Worm (Caenorhabditis elegans) whole organism, young adult: ENCODE results near the gene xbx-5.

Source experiments
- ama-1 ChIP-seq, 3 experiments: fragments of 150-350 bp in 1 of 3; sonication (generic microtip) in 2 of 3; optimal IDR thresholded peaks; 2 replicates each; lab custom pipeline; 2014 to 2018; ENCODE audit warnings: missing biosample characterization in 2 of 3, missing genetic modification characterization in 2 of 3, missing genetic modification reagents in 2 of 3
- ets-4 ChIP-seq: fragments of 200-800 bp; sonication (Bioruptor generic); optimal IDR thresholded peaks from 2 replicates; lab custom pipeline; 2018; ENCODE audit warnings: mild to moderate bottlenecking, missing genetic modification characterization, missing compliant biosample characterization
- fkh-3 ChIP-seq: sonication (generic microtip); optimal IDR thresholded peaks from 2 replicates; lab custom pipeline; 2016; ENCODE audit warnings: mild to moderate bottlenecking, missing genetic modification characterization, missing compliant biosample characterization
- snpc-4 ChIP-seq, 5 experiments: fragments of 150-350 bp in 1 of 5; sonication (generic microtip) in 4 of 5; optimal IDR thresholded peaks; 2 replicates each; lab custom pipeline; 2014 to 2018; ENCODE audit warnings: missing genetic modification characterization in 5 of 5, missing biosample characterization in 3 of 5, antibody characterized with exemption in 2 of 5, mild to moderate bottlenecking in 2 of 5, missing compliant biosample characterization in 2 of 5, missing genotype in 2 of 5, moderate library complexity in 2 of 5, missing genetic modification reagents in 1 of 5
- somi-1 ChIP-seq: fragments of 200-800 bp; sonication (Bioruptor generic); optimal IDR thresholded peaks from 2 replicates; lab custom pipeline; 2018; ENCODE audit warnings: mild to moderate bottlenecking, missing genetic modification characterization, missing compliant biosample characterization
- xnd-1 ChIP-seq: sonication (generic microtip); optimal IDR thresholded peaks from 2 replicates; lab custom pipeline; 2016; ENCODE audit warnings: missing genotype, missing genetic modification reagents, missing genetic modification characterization, missing compliant biosample characterization

DNA sequence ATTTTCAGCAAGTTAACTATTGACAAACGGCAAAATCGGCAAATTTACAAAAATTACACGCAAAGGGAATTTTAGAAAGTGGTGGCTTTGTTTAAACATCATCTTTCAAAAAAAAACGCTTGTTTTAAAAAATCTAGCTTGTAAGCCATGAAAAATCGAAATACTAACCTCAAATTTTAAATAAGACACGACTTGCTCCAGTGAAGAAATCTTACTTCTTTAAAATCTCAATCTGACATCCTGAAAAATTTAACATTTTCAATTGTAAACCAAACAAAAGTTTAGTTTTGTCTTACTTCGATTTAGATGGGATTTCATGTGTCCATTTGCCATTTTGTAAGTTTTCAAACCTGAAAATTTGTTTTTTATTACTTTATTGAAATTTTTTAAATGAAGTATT, 27.5 kb upstream of the xbx-5 start:
- TF ChIP-seq ets-4 (GFP tag; lab: Kevin White, UChicago): no peak
- TF ChIP-seq fkh-3 (tag; lab: Kevin White, UChicago): no peak
- no peak for TF ChIP-seq xnd-1
- TF ChIP-seq ama-1 (optimal IDR thresholded peaks at IDR 0.05; lab: Kevin White, UChicago): no peak
- no peak for TF ChIP-seq ama-1 (GFP tag; optimal IDR thresholded peaks at IDR 0.05; lab: Kevin White, UChicago)
- no peak for TF ChIP-seq snpc-4 (GFP tag; optimal IDR thresholded peaks at IDR 0.05; lab: Kevin White, UChicago)
- no peak for TF ChIP-seq snpc-4 (tag; optimal IDR thresholded peaks at IDR 0.05; lab: Kevin White, UChicago)
- TF ChIP-seq somi-1 (GFP tag; lab: Kevin White, UChicago): no peak
